Fruit fly (Drosophila melanogaster) whole organism, embryonic: ENCODE results near the gene Atx-1.

Experiments
- Ada2b ChIP-seq: fragments of 200-800 bp; sonication (Bioruptor generic); IDR thresholded peaks from 2 replicates; pipeline ENCODE4 v1.3.6; 2022; ENCODE audit warnings: missing biosample characterization, missing genetic modification characterization
- Bteb2 ChIP-seq: fragments of 200-800 bp; sonication (Bioruptor generic); optimal IDR thresholded peaks from 2 replicates; lab custom pipeline; 2016; ENCODE audit warnings: missing biosample characterization, missing genetic modification characterization
- CG1024 ChIP-seq: fragments of 200-800 bp; sonication (Bioruptor generic); IDR thresholded peaks from 2 replicates; pipeline ENCODE4 v1.3.6; 2022; ENCODE audit warnings: missing biosample characterization, missing genetic modification characterization
- CG10366 ChIP-seq: fragments of 200-800 bp; sonication (Bioruptor generic); IDR thresholded peaks from 2 replicates; pipeline ENCODE4 v1.3.6; 2022; ENCODE audit warnings: missing biosample characterization, missing genetic modification characterization
- CG11247 ChIP-seq: fragments of 200-800 bp; sonication (Bioruptor generic); IDR thresholded peaks from 2 replicates; pipeline ENCODE4 v1.3.6; 2022; ENCODE audit warnings: missing biosample characterization, missing genetic modification characterization
- CG11723 ChIP-seq: fragments of 200-800 bp; sonication (Bioruptor generic); optimal IDR thresholded peaks from 2 replicates; lab custom pipeline; 2017; ENCODE audit warnings: missing biosample characterization, mild to moderate bottlenecking, missing genetic modification characterization
- CG12299 ChIP-seq: fragments of 200-800 bp; sonication (Bioruptor generic); optimal IDR thresholded peaks from 2 replicates; lab custom pipeline; 2018; ENCODE audit warnings: missing biosample characterization, mild to moderate bottlenecking, missing genetic modification characterization
- CG12391 ChIP-seq: fragments of 200-800 bp; sonication (Bioruptor generic); optimal IDR thresholded peaks from 3 replicates; lab custom pipeline; 2018; ENCODE audit warnings: missing biosample characterization, mild to moderate bottlenecking, missing genetic modification characterization, moderate library complexity
- CG13424 ChIP-seq: fragments of 200-800 bp; sonication (Bioruptor generic); optimal IDR thresholded peaks from 2 replicates; lab custom pipeline; 2019; ENCODE audit warnings: missing biosample characterization, mild to moderate bottlenecking, missing genetic modification characterization, moderate library complexity
- CG13894 ChIP-seq: fragments of 200-800 bp; sonication (Bioruptor generic); optimal IDR thresholded peaks from 3 replicates; lab custom pipeline; 2018; ENCODE audit warnings: missing biosample characterization, mild to moderate bottlenecking, missing genetic modification characterization, moderate library complexity
- CG14965 ChIP-seq: fragments of 200-800 bp; sonication (Bioruptor generic); optimal IDR thresholded peaks from 2 replicates; lab custom pipeline; 2016; ENCODE audit warnings: missing biosample characterization, missing genetic modification characterization, borderline replicate concordance
- CG1603 ChIP-seq: fragments of 200-800 bp; sonication (Bioruptor generic); optimal IDR thresholded peaks from 2 replicates; lab custom pipeline; 2019; ENCODE audit warnings: missing biosample characterization, mild to moderate bottlenecking, missing genetic modification characterization, moderate library complexity
- CG17568 ChIP-seq: fragments of 200-800 bp; sonication (Bioruptor generic); optimal IDR thresholded peaks from 2 replicates; lab custom pipeline; 2018; ENCODE audit warnings: missing biosample characterization, mild to moderate bottlenecking, missing genetic modification characterization, moderate library complexity
- CG2120 ChIP-seq: fragments of 200-800 bp; sonication (Bioruptor generic); optimal IDR thresholded peaks from 3 replicates; lab custom pipeline; 2016; ENCODE audit warnings: missing biosample characterization, missing genetic modification characterization
- CG4424 ChIP-seq: fragments of 200-800 bp; sonication (Bioruptor generic); optimal IDR thresholded peaks from 3 replicates; lab custom pipeline; 2016; ENCODE audit warnings: missing biosample characterization, missing genetic modification characterization
- CG4707 ChIP-seq: fragments of 200-800 bp; sonication (Bioruptor generic); optimal IDR thresholded peaks from 2 replicates; lab custom pipeline; 2018; ENCODE audit warnings: missing biosample characterization, mild to moderate bottlenecking, missing genetic modification characterization, moderate library complexity
- CG6254 ChIP-seq: fragments of 200-800 bp; sonication (Bioruptor generic); optimal IDR thresholded peaks from 3 replicates; lab custom pipeline; 2017; ENCODE audit warnings: mild to moderate bottlenecking, missing biosample characterization, missing genetic modification reagents, missing genetic modification characterization
- CG7987 ChIP-seq: fragments of 200-800 bp; sonication (Bioruptor generic); optimal IDR thresholded peaks from 2 replicates; lab custom pipeline; 2018; ENCODE audit warnings: missing biosample characterization, mild to moderate bottlenecking, missing genetic modification characterization, moderate library complexity
- CkIIα-i1 ChIP-seq: fragments of 200-800 bp; sonication (Bioruptor generic); IDR thresholded peaks from 2 replicates; pipeline ENCODE4 v1.3.6; 2022; ENCODE audit warnings: missing biosample characterization, missing genetic modification characterization
- D ChIP-seq, 2 experiments: fragments of 200-800 bp in 1 of 2; fragments of >200 bp in 1 of 2; sonication (Bioruptor generic) in 1 of 2; optimal IDR thresholded peaks; 2 replicates in 1 of 2; 3 replicates in 1 of 2; lab custom pipeline; 2017; ENCODE audit warnings: mild to moderate bottlenecking in 1 of 2, missing biosample characterization in 1 of 2, missing genetic modification characterization in 1 of 2, missing genetic modification reagents in 1 of 2
- Deaf1 ChIP-seq: fragments of 200-800 bp; optimal IDR thresholded peaks from 3 replicates; lab custom pipeline; 2019; ENCODE audit warnings: missing biosample characterization, mild to moderate bottlenecking, missing genetic modification characterization, moderate library complexity
- Ets97D ChIP-seq: fragments of 200-800 bp; sonication (Bioruptor generic); optimal IDR thresholded peaks from 3 replicates; lab custom pipeline; 2016; ENCODE audit warnings: missing biosample characterization, missing genetic modification characterization
- HLH4C ChIP-seq: fragments of 200-800 bp; sonication (Bioruptor generic); IDR thresholded peaks from 3 replicates; pipeline ENCODE4 v1.3.6; 2022; ENCODE audit warnings: missing biosample characterization, missing genetic modification characterization; ENCODE audit not compliant: partially characterized antibody
- Hr3 ChIP-seq: fragments of 200-800 bp; sonication (Bioruptor generic); optimal IDR thresholded peaks from 3 replicates; lab custom pipeline; 2016; ENCODE audit warnings: missing biosample characterization, missing genetic modification characterization
- Hsf ChIP-seq: fragments of 200-800 bp; sonication (Bioruptor generic); optimal IDR thresholded peaks from 3 replicates; lab custom pipeline; 2016; ENCODE audit warnings: missing biosample characterization, missing genetic modification characterization
- Neu2 ChIP-seq: fragments of 200-800 bp; sonication (Bioruptor generic); optimal IDR thresholded peaks from 3 replicates; lab custom pipeline; 2016; ENCODE audit warnings: missing biosample characterization, missing genetic modification characterization, borderline replicate concordance
- Six4 ChIP-seq: fragments of 200-800 bp; sonication (Bioruptor generic); optimal IDR thresholded peaks from 2 replicates; lab custom pipeline; 2016; ENCODE audit warnings: missing biosample characterization, missing genetic modification characterization
- Stat92E ChIP-seq, 3 experiments: fragments of >200 bp in 2 of 3; fragments of 200-800 bp in 1 of 3; sonication (Bioruptor generic) in 1 of 3; optimal IDR thresholded peaks; 2 replicates each; lab custom pipeline; 2017 to 2019; ENCODE audit warnings: missing biosample characterization in 3 of 3, missing genetic modification characterization in 3 of 3, mild to moderate bottlenecking in 1 of 3, moderate library complexity in 1 of 3
- YL-1 ChIP-seq: fragments of 200-800 bp; sonication (Bioruptor generic); optimal IDR thresholded peaks from 3 replicates; lab custom pipeline; 2017; ENCODE audit warnings: missing biosample characterization, mild to moderate bottlenecking, missing genetic modification characterization
- ab ChIP-seq: fragments of 200-800 bp; sonication (Bioruptor generic); optimal IDR thresholded peaks from 2 replicates; lab custom pipeline; 2016; ENCODE audit warnings: missing biosample characterization, missing genetic modification characterization
- caup ChIP-seq: fragments of 200-800 bp; sonication (Bioruptor generic); optimal IDR thresholded peaks from 3 replicates; lab custom pipeline; 2017; ENCODE audit warnings: missing biosample characterization, mild to moderate bottlenecking, missing genetic modification characterization, moderate library complexity; ENCODE audit not compliant: severe bottlenecking
- chn ChIP-seq: fragments of 200-800 bp; sonication (Bioruptor generic); optimal IDR thresholded peaks from 2 replicates; lab custom pipeline; 2016; ENCODE audit warnings: missing biosample characterization, missing genetic modification characterization
- ci ChIP-seq: fragments of 200-800 bp; sonication (Bioruptor generic); IDR thresholded peaks from 3 replicates; pipeline ENCODE4 v1.3.6; 2022; ENCODE audit warnings: missing biosample characterization, missing genetic modification characterization
- dysf ChIP-seq: fragments of 200-800 bp; sonication (Bioruptor generic); IDR thresholded peaks from 3 replicates; pipeline ENCODE4 v1.3.6; 2022; ENCODE audit warnings: missing biosample characterization, missing genetic modification characterization
- emc ChIP-seq: fragments of 200-800 bp; sonication (Bioruptor generic); optimal IDR thresholded peaks from 2 replicates; lab custom pipeline; 2016; ENCODE audit warnings: missing biosample characterization, missing genetic modification characterization
- fd3F ChIP-seq: fragments of 200-800 bp; sonication (Bioruptor generic); optimal IDR thresholded peaks from 2 replicates; lab custom pipeline; 2018; ENCODE audit warnings: missing biosample characterization, mild to moderate bottlenecking, missing genetic modification characterization, moderate library complexity
- gem ChIP-seq: fragments of 200-800 bp; sonication (Bioruptor generic); optimal IDR thresholded peaks from 2 replicates; lab custom pipeline; 2019; ENCODE audit warnings: missing biosample characterization, mild to moderate bottlenecking, missing genetic modification characterization, moderate library complexity
- gsb ChIP-seq: fragments of 200-800 bp; sonication (Bioruptor generic); IDR thresholded peaks from 2 replicates; pipeline ENCODE4 v1.3.6; 2022; ENCODE audit warnings: missing biosample characterization, missing genetic modification characterization
- h ChIP-seq: fragments of >200 bp; optimal IDR thresholded peaks from 2 replicates; lab custom pipeline; 2017
- inv ChIP-seq: fragments of 200-800 bp; sonication (Bioruptor generic); IDR thresholded peaks from 2 replicates; pipeline ENCODE4 v1.3.6; 2022; ENCODE audit warnings: missing biosample characterization, missing genetic modification characterization; ENCODE audit not compliant: partially characterized antibody
- mld ChIP-seq: fragments of 200-800 bp; sonication (Bioruptor generic); IDR thresholded peaks from 3 replicates; pipeline ENCODE4 v1.3.6; 2022; ENCODE audit warnings: missing biosample characterization, missing genetic modification characterization; ENCODE audit not compliant: partially characterized antibody
- nerfin-2 ChIP-seq: fragments of 200-800 bp; sonication (Bioruptor generic); IDR thresholded peaks from 2 replicates; pipeline ENCODE4 v1.3.6; 2022; ENCODE audit warnings: missing biosample characterization, missing genetic modification characterization; ENCODE audit not compliant: partially characterized antibody
- org-1 ChIP-seq: fragments of 200-800 bp; sonication (Bioruptor generic); optimal IDR thresholded peaks from 2 replicates; lab custom pipeline; 2017; ENCODE audit warnings: missing biosample characterization, missing genetic modification characterization
- pzg ChIP-seq: fragments of 200-800 bp; sonication (Bioruptor generic); optimal IDR thresholded peaks from 3 replicates; lab custom pipeline; 2018; ENCODE audit warnings: missing biosample characterization, mild to moderate bottlenecking, missing genetic modification characterization, moderate library complexity
- rib ChIP-seq: fragments of 200-800 bp; sonication (Bioruptor generic); IDR thresholded peaks from 2 replicates; pipeline ENCODE4 v1.3.6; 2022; ENCODE audit warnings: missing biosample characterization, missing genetic modification characterization
- slbo ChIP-seq: fragments of 200-800 bp; sonication (Bioruptor generic); IDR thresholded peaks from 2 replicates; pipeline ENCODE4 v1.3.6; 2022; ENCODE audit warnings: missing biosample characterization, missing genetic modification characterization
- sr ChIP-seq: fragments of 200-800 bp; sonication (Bioruptor generic); IDR thresholded peaks from 3 replicates; pipeline ENCODE4 v1.3.6; 2022; ENCODE audit warnings: missing biosample characterization, missing genetic modification characterization
- tap ChIP-seq: fragments of 200-800 bp; optimal IDR thresholded peaks from 3 replicates; lab custom pipeline; 2019; ENCODE audit warnings: missing biosample characterization, mild to moderate bottlenecking, missing genetic modification characterization, moderate library complexity
- twi ChIP-seq: fragments of 200-800 bp; optimal IDR thresholded peaks from 2 replicates; lab custom pipeline; 2019; ENCODE audit warnings: missing biosample characterization, mild to moderate bottlenecking, missing genetic modification characterization, moderate library complexity
- unc-4 ChIP-seq: fragments of 200-800 bp; sonication (Bioruptor generic); IDR thresholded peaks from 2 replicates; pipeline ENCODE4 v1.3.6; 2022; ENCODE audit warnings: missing biosample characterization, missing genetic modification characterization; ENCODE audit not compliant: partially characterized antibody
- wor ChIP-seq: fragments of 200-800 bp; sonication (Bioruptor generic); IDR thresholded peaks from 2 replicates; pipeline ENCODE4 v1.3.6; 2022; ENCODE audit warnings: missing biosample characterization, missing genetic modification characterization

Atx-1 gene

DNA sequence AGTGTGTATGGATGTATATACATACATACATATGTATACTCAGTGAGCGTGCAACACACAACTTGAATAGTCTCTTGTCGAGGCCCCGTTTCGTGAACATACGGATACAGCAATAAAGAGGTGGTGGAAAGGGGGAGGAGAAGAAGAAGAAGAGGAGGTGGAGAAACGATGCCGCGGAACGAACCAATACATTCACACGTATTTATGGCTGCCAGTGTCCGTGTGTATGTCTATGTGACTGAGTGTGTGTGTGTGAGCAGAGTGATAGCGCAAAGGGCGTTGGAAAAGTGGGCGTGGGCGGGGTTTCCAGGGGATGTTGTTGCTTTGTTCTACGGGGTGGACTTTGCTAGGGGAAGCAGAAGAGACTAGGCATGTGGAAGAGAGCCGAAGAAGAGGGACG lies 30.4 kb downstream of the Atx-1 start (continued):
- TF ChIP-seq CG6254, result no peak
- TF ChIP-seq ci (GFP tag; lab: Robert Waterston, UW), result peak; percentile 42; the same call in 1 of the 3 replicates
- TF ChIP-seq CG11247 (GFP tag; lab: Robert Waterston, UW), result no peak
- no peak for TF ChIP-seq CG4424 (GFP tag; lab: Kevin White, UChicago)
- no peak for TF ChIP-seq CG14965 (GFP tag; lab: Kevin White, UChicago)
- no peak for TF ChIP-seq h
- no peak for TF ChIP-seq gem (tag; lab: Kevin White, UChicago)
- no peak for TF ChIP-seq tap (tag; lab: Kevin White, UChicago)
- TF ChIP-seq CG7987 (GFP tag; lab: Kevin White, UChicago), result peak; percentile 39
- no peak for TF ChIP-seq CG12391 (tag; lab: Kevin White, UChicago)
- no peak for TF ChIP-seq mld
- no peak for TF ChIP-seq CG4707 (GFP tag; lab: Kevin White, UChicago)
- no peak for TF ChIP-seq CG10366 (GFP tag; lab: Robert Waterston, UW)
- TF ChIP-seq Hsf (GFP tag; lab: Kevin White, UChicago), result no peak
- TF ChIP-seq Six4 (GFP tag; lab: Kevin White, UChicago), result no peak
- peak; percentile 50 for TF ChIP-seq twi (tag; lab: Kevin White, UChicago)
- TF ChIP-seq slbo, result no peak
- no peak for TF ChIP-seq sr (GFP tag; lab: Robert Waterston, UW)
- no peak for TF ChIP-seq nerfin-2 (GFP tag; lab: Robert Waterston, UW)
- TF ChIP-seq CG13424 (tag; lab: Kevin White, UChicago), result no peak
- no peak for TF ChIP-seq Bteb2
- no peak for TF ChIP-seq Neu2 (GFP tag; lab: Kevin White, UChicago)
- TF ChIP-seq wor (GFP tag; lab: Robert Waterston, UW), result no peak
- no peak for TF ChIP-seq D (optimal IDR thresholded peaks at IDR 0.05; lab: Kevin White, UChicago)
- TF ChIP-seq D (GFP tag; optimal IDR thresholded peaks at IDR 0.05; lab: Kevin White, UChicago), result no peak
- TF ChIP-seq CG2120 (GFP tag; lab: Kevin White, UChicago), result no peak
- TF ChIP-seq Hr3 (GFP tag; lab: Kevin White, UChicago), result no peak
- no peak for TF ChIP-seq ab (GFP tag; lab: Kevin White, UChicago)
- TF ChIP-seq Stat92E (GFP tag; optimal IDR thresholded peaks at IDR 0.05; lab: Kevin White, UChicago), result no peak
- TF ChIP-seq HLH4C (GFP tag; lab: Robert Waterston, UW), result no peak
- TF ChIP-seq inv (GFP tag; lab: Robert Waterston, UW), result no peak
- TF ChIP-seq gsb (GFP tag; lab: Robert Waterston, UW), result no peak
- no peak for TF ChIP-seq CG1024
- no peak for TF ChIP-seq Ada2b
- TF ChIP-seq rib (GFP tag; lab: Robert Waterston, UW), result peak; percentile 75
- TF ChIP-seq dysf (GFP tag; lab: Robert Waterston, UW), result no peak
- no peak for TF ChIP-seq emc
- TF ChIP-seq YL-1 (GFP tag; lab: Kevin White, UChicago), result no peak
- no peak for TF ChIP-seq Ets97D (GFP tag; lab: Kevin White, UChicago)
- peak; percentile 70 for TF ChIP-seq CG12299
- TF ChIP-seq CkIIα-i1 (GFP tag; lab: Robert Waterston, UW), result no peak
- peak; percentile 89 for TF ChIP-seq Deaf1 (tag; lab: Kevin White, UChicago)
- TF ChIP-seq CG1603, result no peak
- TF ChIP-seq org-1, result no peak
- no peak for TF ChIP-seq CG17568
- no peak for TF ChIP-seq CG11723 (GFP tag; lab: Kevin White, UChicago)
- peak; percentile 10 for TF ChIP-seq pzg (GFP tag; lab: Kevin White, UChicago)
- no peak for TF ChIP-seq unc-4 (GFP tag; lab: Robert Waterston, UW)
- no peak for TF ChIP-seq caup (GFP tag; lab: Kevin White, UChicago)
- peak; percentile 67 for TF ChIP-seq chn
- TF ChIP-seq fd3F (GFP tag; lab: Kevin White, UChicago), result no peak
- TF ChIP-seq CG13894 (tag; lab: Kevin White, UChicago), result peak; percentile 92
